Worm (Caenorhabditis elegans) whole organism, midembryonic: ENCODE data around the gene ced-6.

ENCODE experiments used
- cog-1 ChIP-seq: sonication (generic microtip); optimal IDR thresholded peaks from 2 replicates; lab custom pipeline; 2016; ENCODE audit warnings: missing genetic modification characterization, missing compliant biosample characterization
- flt-1 ChIP-seq: fragments of 200-800 bp; sonication (Bioruptor generic); IDR thresholded peaks from 2 replicates; pipeline ENCODE4 v1.3.6; 2022; ENCODE audit warnings: missing genetic modification characterization, missing compliant biosample characterization
- ztf-23 ChIP-seq: fragments of 200-800 bp; sonication (Bioruptor generic); IDR thresholded peaks from 2 replicates; pipeline ENCODE4 v1.3.6; 2022; ENCODE audit warnings: missing genetic modification reagents, missing genetic modification characterization, missing compliant biosample characterization
- ztf-29 ChIP-seq: fragments of 200-800 bp; sonication (Bioruptor generic); IDR thresholded peaks from 2 replicates; pipeline ENCODE4 v1.3.6; 2022; ENCODE audit warnings: missing genetic modification reagents, missing genetic modification characterization, missing compliant biosample characterization

DNA sequence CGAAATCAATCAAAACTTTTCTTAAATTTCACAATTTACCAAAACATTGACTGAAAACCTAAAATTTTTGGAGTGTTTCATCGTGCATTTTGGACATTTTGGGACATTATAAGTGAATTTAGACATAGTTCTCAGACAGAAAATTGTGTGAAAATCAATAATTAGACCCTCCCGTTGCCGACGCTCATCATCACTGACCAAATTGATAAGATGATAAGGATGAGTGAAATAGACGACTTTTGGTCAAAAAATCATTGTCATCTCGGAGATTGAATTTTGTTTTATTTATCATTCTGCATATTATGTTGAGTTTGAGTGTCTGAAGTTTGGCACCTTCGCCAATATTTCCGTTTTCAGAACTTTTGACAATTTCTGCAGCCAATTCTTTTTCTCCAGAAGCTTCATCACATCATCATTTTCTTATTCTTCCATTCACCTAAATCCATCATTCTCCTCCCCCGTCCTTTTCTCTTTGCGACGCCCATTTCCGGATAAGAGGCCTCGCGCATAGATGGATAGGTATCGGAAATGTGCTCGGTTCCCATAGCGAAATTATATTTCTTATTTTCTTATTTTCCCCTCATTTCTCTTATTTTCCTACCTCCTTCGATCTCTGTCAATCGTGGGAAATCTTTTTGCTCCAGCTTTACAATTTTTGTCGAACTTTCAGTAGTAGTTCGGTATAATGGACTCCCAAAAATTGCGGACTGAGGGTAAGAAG lies 16.2 kb downstream of the ced-6 start, which contains the start of gene bas-1:
- TF ChIP-seq ztf-29 (GFP tag; lab: Robert Waterston, UW) (no peak), ztf-23 (no peak), cog-1 (tag; lab: Kevin White, UChicago) (no peak), flt-1 (GFP tag; lab: Robert Waterston, UW) (no peak)
